Fruit fly (Drosophila melanogaster) whole organism, embryonic: Measurements from ENCODE around the gene Gr9a.

Source experiments
- Abd-B ChIP-seq: fragments of 200-800 bp; sonication (Bioruptor generic); optimal IDR thresholded peaks from 2 replicates; lab custom pipeline; 2018; ENCODE audit warnings: missing biosample characterization, mild to moderate bottlenecking, missing genetic modification characterization, moderate library complexity
- CG14441 ChIP-seq: fragments of 200-800 bp; sonication (Bioruptor generic); IDR thresholded peaks from 2 replicates; pipeline ENCODE4 v1.3.6; 2022; ENCODE audit warnings: missing biosample characterization, missing genetic modification characterization
- CG34422 ChIP-seq: fragments of 200-800 bp; sonication (Bioruptor generic); IDR thresholded peaks from 3 replicates; pipeline ENCODE4 v1.3.6; 2022; ENCODE audit warnings: missing biosample characterization, missing genetic modification characterization
- CG3995 ChIP-seq: fragments of 200-800 bp; sonication (Bioruptor generic); optimal IDR thresholded peaks from 3 replicates; lab custom pipeline; 2016; ENCODE audit warnings: missing biosample characterization, missing genetic modification characterization
- CG6791 ChIP-seq: fragments of 200-800 bp; sonication (Bioruptor generic); IDR thresholded peaks from 3 replicates; pipeline ENCODE4 v1.3.6; 2022; ENCODE audit warnings: missing biosample characterization, missing genetic modification characterization; ENCODE audit not compliant: partially characterized antibody
- CoRest ChIP-seq: fragments of 200-800 bp; sonication (Bioruptor generic); optimal IDR thresholded peaks from 3 replicates; lab custom pipeline; 2018; ENCODE audit warnings: missing biosample characterization, mild to moderate bottlenecking, missing genetic modification characterization, moderate library complexity
- Fer2 ChIP-seq: fragments of 200-800 bp; sonication (Bioruptor generic); optimal IDR thresholded peaks from 2 replicates; lab custom pipeline; 2018; ENCODE audit warnings: missing biosample characterization, mild to moderate bottlenecking, missing genetic modification characterization, moderate library complexity
- ase ChIP-seq: fragments of 200-800 bp; sonication (Bioruptor generic); IDR thresholded peaks from 3 replicates; pipeline ENCODE4 v1.3.6; 2022; ENCODE audit warnings: missing biosample characterization, missing genetic modification characterization
- bowl ChIP-seq: fragments of 200-800 bp; sonication (Bioruptor generic); IDR thresholded peaks from 2 replicates; pipeline ENCODE4 v1.3.6; 2022; ENCODE audit warnings: missing biosample characterization, missing genetic modification characterization
- gt ChIP-seq: fragments of 200-800 bp; sonication (Bioruptor generic); IDR thresholded peaks from 2 replicates; pipeline ENCODE4 v1.3.6; 2022; ENCODE audit warnings: missing biosample characterization, missing genetic modification characterization
- nmo ChIP-seq: fragments of 200-800 bp; sonication (Bioruptor generic); optimal IDR thresholded peaks from 2 replicates; lab custom pipeline; 2018; ENCODE audit warnings: missing biosample characterization, mild to moderate bottlenecking, missing genetic modification characterization, moderate library complexity
- usp ChIP-seq: fragments of >200 bp; optimal IDR thresholded peaks from 2 replicates; lab custom pipeline; 2017; ENCODE audit warnings: missing biosample characterization, missing genetic modification characterization

- TF ChIP-seq CG3995 (no peak), nmo (no peak), ase (GFP tag; lab: Robert Waterston, UW) (no peak), CG14441 (no peak), bowl (GFP tag; lab: Robert Waterston, UW) (no peak), gt (GFP tag; lab: Robert Waterston, UW) (no peak), CG6791 (GFP tag; lab: Robert Waterston, UW) (no peak), CG34422 (GFP tag; lab: Robert Waterston, UW) (no peak), CoRest (tag; lab: Kevin White, UChicago) (no peak), Abd-B (GFP tag; lab: Kevin White, UChicago) (no peak), Fer2 (tag; lab: Kevin White, UChicago) (no peak), usp (GFP tag; lab: Kevin White, UChicago) (no peak)
Observed at dm6 chrX:10021809-10022208, 39.6 kb upstream of the Gr9a start.
